Fruit fly (Drosophila melanogaster) whole organism, embryonic: Measurements from ENCODE around the gene CG9389.
A peak's percentile ranks its signal among the peaks of the same experiment; 100 is the strongest.

Experiments
- Atf-2 ChIP-seq: fragments of 200-800 bp; sonication (Bioruptor generic); optimal IDR thresholded peaks from 2 replicates; lab custom pipeline; 2016; ENCODE audit warnings: missing biosample characterization, missing genetic modification characterization
- Atf6 ChIP-seq: fragments of 200-800 bp; sonication (Bioruptor generic); IDR thresholded peaks from 2 replicates; pipeline ENCODE4 v1.3.6; 2022; ENCODE audit warnings: missing biosample characterization, missing genetic modification characterization
- B-H1 ChIP-seq: fragments of 200-800 bp; sonication (Bioruptor generic); IDR thresholded peaks from 3 replicates; pipeline ENCODE4 v1.3.6; 2022; ENCODE audit warnings: missing biosample characterization, missing genetic modification characterization
- Bgb ChIP-seq: fragments of 200-800 bp; sonication (Bioruptor generic); IDR thresholded peaks from 2 replicates; pipeline ENCODE4 v1.3.6; 2022; ENCODE audit warnings: missing biosample characterization, missing genetic modification characterization; ENCODE audit not compliant: partially characterized antibody
- CG10366 ChIP-seq: fragments of 200-800 bp; sonication (Bioruptor generic); IDR thresholded peaks from 2 replicates; pipeline ENCODE4 v1.3.6; 2022; ENCODE audit warnings: missing biosample characterization, missing genetic modification characterization
- CG10431 ChIP-seq: fragments of 200-800 bp; sonication (Bioruptor generic); optimal IDR thresholded peaks from 3 replicates; lab custom pipeline; 2018; ENCODE audit warnings: missing biosample characterization, mild to moderate bottlenecking, missing genetic modification characterization
- CG11695 ChIP-seq: fragments of 200-800 bp; sonication (Bioruptor generic); IDR thresholded peaks from 3 replicates; pipeline ENCODE4 v1.3.6; 2022; ENCODE audit warnings: missing biosample characterization, missing genetic modification characterization
- CG12071 ChIP-seq: fragments of 200-800 bp; sonication (Bioruptor generic); optimal IDR thresholded peaks from 3 replicates; lab custom pipeline; 2018; ENCODE audit warnings: missing biosample characterization, mild to moderate bottlenecking, missing genetic modification characterization
- CG12299 ChIP-seq: fragments of 200-800 bp; sonication (Bioruptor generic); optimal IDR thresholded peaks from 2 replicates; lab custom pipeline; 2018; ENCODE audit warnings: missing biosample characterization, mild to moderate bottlenecking, missing genetic modification characterization
- CG1233 ChIP-seq: fragments of 200-800 bp; sonication (Bioruptor generic); optimal IDR thresholded peaks from 4 replicates; lab custom pipeline; 2018; ENCODE audit warnings: missing biosample characterization, mild to moderate bottlenecking, missing genetic modification characterization
- CG13123 ChIP-seq: fragments of 200-800 bp; sonication (Bioruptor generic); optimal IDR thresholded peaks from 2 replicates; lab custom pipeline; 2016; ENCODE audit warnings: missing biosample characterization, missing genetic modification characterization
- CG13894 ChIP-seq: fragments of 200-800 bp; sonication (Bioruptor generic); optimal IDR thresholded peaks from 3 replicates; lab custom pipeline; 2018; ENCODE audit warnings: missing biosample characterization, mild to moderate bottlenecking, missing genetic modification characterization, moderate library complexity
- CG14014 ChIP-seq: fragments of 200-800 bp; sonication (Bioruptor generic); IDR thresholded peaks from 2 replicates; pipeline ENCODE4 v1.3.6; 2022; ENCODE audit warnings: missing biosample characterization, missing genetic modification characterization
- CG14050 ChIP-seq: fragments of 200-800 bp; sonication (Bioruptor generic); IDR thresholded peaks from 3 replicates; pipeline ENCODE4 v1.3.6; 2022; ENCODE audit warnings: missing biosample characterization, missing genetic modification characterization
- CG17568 ChIP-seq: fragments of 200-800 bp; sonication (Bioruptor generic); optimal IDR thresholded peaks from 2 replicates; lab custom pipeline; 2018; ENCODE audit warnings: missing biosample characterization, mild to moderate bottlenecking, missing genetic modification characterization, moderate library complexity
- CG17912 ChIP-seq: fragments of 200-800 bp; sonication (Bioruptor generic); optimal IDR thresholded peaks from 2 replicates; lab custom pipeline; 2018; ENCODE audit warnings: missing biosample characterization, mild to moderate bottlenecking, missing genetic modification characterization
- CG18619 ChIP-seq: fragments of 200-800 bp; sonication (Bioruptor generic); optimal IDR thresholded peaks from 3 replicates; lab custom pipeline; 2017; ENCODE audit warnings: missing biosample characterization, mild to moderate bottlenecking, missing genetic modification characterization
- CG2129 ChIP-seq: fragments of 200-800 bp; sonication (Bioruptor generic); IDR thresholded peaks from 2 replicates; pipeline ENCODE4 v1.3.6; 2022; ENCODE audit warnings: missing biosample characterization, missing genetic modification characterization; ENCODE audit not compliant: partially characterized antibody
- CG2678 ChIP-seq: fragments of 200-800 bp; sonication (Bioruptor generic); optimal IDR thresholded peaks from 3 replicates; lab custom pipeline; 2019; ENCODE audit warnings: missing biosample characterization, mild to moderate bottlenecking, missing genetic modification characterization, moderate library complexity
- CG31365 ChIP-seq: fragments of 200-800 bp; sonication (Bioruptor generic); optimal IDR thresholded peaks from 2 replicates; lab custom pipeline; 2018; ENCODE audit warnings: missing biosample characterization, mild to moderate bottlenecking, missing genetic modification characterization
- CG3726 ChIP-seq: fragments of 200-800 bp; sonication (Bioruptor generic); IDR thresholded peaks from 3 replicates; pipeline ENCODE4, ENCODE4 v1.3.6; 2022; ENCODE audit warnings: missing biosample characterization, missing genetic modification characterization
- CG4730 ChIP-seq: fragments of 200-800 bp; sonication (Bioruptor generic); IDR thresholded peaks from 2 replicates; pipeline ENCODE4 v1.3.6; 2022; ENCODE audit warnings: missing biosample characterization, missing genetic modification characterization
- CG6654 ChIP-seq: fragments of 200-800 bp; sonication (Bioruptor generic); optimal IDR thresholded peaks from 2 replicates; lab custom pipeline; 2017; ENCODE audit warnings: missing biosample characterization, mild to moderate bottlenecking, missing genetic modification characterization
- CG6854 ChIP-seq: fragments of 200-800 bp; sonication (Bioruptor generic); optimal IDR thresholded peaks from 3 replicates; lab custom pipeline; 2017; ENCODE audit warnings: missing biosample characterization, mild to moderate bottlenecking, missing genetic modification characterization
- CG8388 ChIP-seq: fragments of 200-800 bp; sonication (Bioruptor generic); optimal IDR thresholded peaks from 2 replicates; lab custom pipeline; 2019; ENCODE audit warnings: missing biosample characterization, mild to moderate bottlenecking, missing genetic modification characterization, moderate library complexity
- CG9215 ChIP-seq: fragments of 200-800 bp; sonication (Bioruptor generic); IDR thresholded peaks from 2 replicates; pipeline ENCODE4 v1.3.6; 2022; ENCODE audit warnings: missing biosample characterization, missing genetic modification characterization
- CG9727 ChIP-seq: fragments of 200-800 bp; sonication (Bioruptor generic); optimal IDR thresholded peaks from 3 replicates; lab custom pipeline; 2017; ENCODE audit warnings: missing biosample characterization, mild to moderate bottlenecking, missing genetic modification characterization
- Doc2 ChIP-seq: fragments of 200-800 bp; sonication (Bioruptor generic); IDR thresholded peaks from 2 replicates; pipeline ENCODE4 v1.3.6; 2022; ENCODE audit warnings: missing biosample characterization, missing genetic modification characterization
- E2f2 ChIP-seq: fragments of 200-800 bp; sonication (Bioruptor generic); IDR thresholded peaks from 2 replicates; pipeline ENCODE4 v1.3.6; 2022; ENCODE audit warnings: missing biosample characterization, missing genetic modification characterization
- HHEX ChIP-seq: fragments of 200-800 bp; sonication (Bioruptor generic); optimal IDR thresholded peaks from 3 replicates; lab custom pipeline; 2017; ENCODE audit warnings: missing biosample characterization, mild to moderate bottlenecking, missing genetic modification characterization, missing genetic modification reagents
- HmgZ ChIP-seq: fragments of 200-800 bp; sonication (Bioruptor generic); optimal IDR thresholded peaks from 2 replicates; lab custom pipeline; 2018; ENCODE audit warnings: missing biosample characterization, mild to moderate bottlenecking, missing genetic modification characterization
- Nf-YB ChIP-seq: fragments of 200-800 bp; sonication (Bioruptor generic); optimal IDR thresholded peaks from 3 replicates; lab custom pipeline; 2019; ENCODE audit warnings: missing biosample characterization, mild to moderate bottlenecking, missing genetic modification characterization, moderate library complexity
- Side ChIP-seq: fragments of 200-800 bp; sonication (Bioruptor generic); optimal IDR thresholded peaks from 2 replicates; lab custom pipeline; 2016; ENCODE audit warnings: missing biosample characterization, missing genetic modification characterization
- Sox100B ChIP-seq: fragments of 200-800 bp; sonication (Bioruptor generic); optimal IDR thresholded peaks from 3 replicates; lab custom pipeline; 2018; ENCODE audit warnings: missing biosample characterization, mild to moderate bottlenecking, missing genetic modification characterization
- Vsx1 ChIP-seq: fragments of 200-800 bp; sonication (Bioruptor generic); optimal IDR thresholded peaks from 2 replicates; lab custom pipeline; 2017; ENCODE audit warnings: missing biosample characterization, mild to moderate bottlenecking, missing genetic modification characterization, missing genetic modification reagents
- Xbp1 ChIP-seq: fragments of 200-800 bp; sonication (Bioruptor generic); optimal IDR thresholded peaks from 3 replicates; lab custom pipeline; 2016; ENCODE audit warnings: missing biosample characterization, mild to moderate bottlenecking, missing genetic modification characterization
- chm ChIP-seq: fragments of 200-800 bp; sonication (Bioruptor generic); IDR thresholded peaks from 2 replicates; pipeline ENCODE4 v1.3.6; 2022; ENCODE audit warnings: missing biosample characterization, missing genetic modification characterization
- fu2 ChIP-seq: fragments of 200-800 bp; sonication (Bioruptor generic); optimal IDR thresholded peaks from 2 replicates; lab custom pipeline; 2016; ENCODE audit warnings: missing biosample characterization, missing genetic modification characterization
- lola ChIP-seq, 3 experiments: fragments of >200 bp in 2 of 3; fragments of 200-800 bp in 1 of 3; sonication (Bioruptor generic) in 1 of 3; optimal IDR thresholded peaks; 2 replicates each; lab custom pipeline; 2017 to 2019; ENCODE audit warnings: missing biosample characterization in 3 of 3, missing genetic modification characterization in 3 of 3, mild to moderate bottlenecking in 1 of 3, moderate library complexity in 1 of 3
- pb ChIP-seq: fragments of 200-800 bp; sonication (Bioruptor generic); optimal IDR thresholded peaks from 3 replicates; lab custom pipeline; 2016; ENCODE audit warnings: missing biosample characterization, missing genetic modification characterization
- run ChIP-seq: fragments of 200-800 bp; sonication (Bioruptor generic); optimal IDR thresholded peaks from 3 replicates; lab custom pipeline; 2018; ENCODE audit warnings: missing biosample characterization, mild to moderate bottlenecking, missing genetic modification characterization
- schlank ChIP-seq: fragments of 200-800 bp; sonication (Bioruptor generic); optimal IDR thresholded peaks from 2 replicates; lab custom pipeline; 2018; ENCODE audit warnings: missing biosample characterization, mild to moderate bottlenecking, missing genetic modification characterization
- scrt ChIP-seq: fragments of 200-800 bp; sonication (Bioruptor generic); optimal IDR thresholded peaks from 2 replicates; lab custom pipeline; 2018; ENCODE audit warnings: missing biosample characterization, mild to moderate bottlenecking, missing genetic modification characterization, moderate library complexity
- sens ChIP-seq: fragments of 200-800 bp; sonication (Bioruptor generic); peaks from one replicate; lab custom pipeline; 2016; ENCODE audit warnings: missing biosample characterization, missing genetic modification characterization
- shn ChIP-seq: fragments of 200-800 bp; sonication (Bioruptor generic); optimal IDR thresholded peaks from 3 replicates; lab custom pipeline; 2016; ENCODE audit warnings: missing biosample characterization, missing genetic modification characterization
- sqz ChIP-seq: fragments of 200-800 bp; sonication (Bioruptor generic); optimal IDR thresholded peaks from 3 replicates; lab custom pipeline; 2018; ENCODE audit warnings: missing biosample characterization, mild to moderate bottlenecking, missing genetic modification characterization
- ssp ChIP-seq: fragments of 200-800 bp; sonication (Bioruptor generic); IDR thresholded peaks from 2 replicates; pipeline ENCODE4 v1.3.6; 2022; ENCODE audit warnings: missing biosample characterization, missing genetic modification characterization
- z ChIP-seq: fragments of 200-800 bp; sonication (Bioruptor generic); IDR thresholded peaks from 3 replicates; pipeline ENCODE4 v1.3.6; 2022; ENCODE audit warnings: missing biosample characterization, missing genetic modification characterization
- zfh2 ChIP-seq: fragments of 200-800 bp; sonication (Bioruptor generic); optimal IDR thresholded peaks from 2 replicates; lab custom pipeline; 2016; ENCODE audit warnings: missing biosample characterization, missing genetic modification characterization

CG9389 gene

DNA sequence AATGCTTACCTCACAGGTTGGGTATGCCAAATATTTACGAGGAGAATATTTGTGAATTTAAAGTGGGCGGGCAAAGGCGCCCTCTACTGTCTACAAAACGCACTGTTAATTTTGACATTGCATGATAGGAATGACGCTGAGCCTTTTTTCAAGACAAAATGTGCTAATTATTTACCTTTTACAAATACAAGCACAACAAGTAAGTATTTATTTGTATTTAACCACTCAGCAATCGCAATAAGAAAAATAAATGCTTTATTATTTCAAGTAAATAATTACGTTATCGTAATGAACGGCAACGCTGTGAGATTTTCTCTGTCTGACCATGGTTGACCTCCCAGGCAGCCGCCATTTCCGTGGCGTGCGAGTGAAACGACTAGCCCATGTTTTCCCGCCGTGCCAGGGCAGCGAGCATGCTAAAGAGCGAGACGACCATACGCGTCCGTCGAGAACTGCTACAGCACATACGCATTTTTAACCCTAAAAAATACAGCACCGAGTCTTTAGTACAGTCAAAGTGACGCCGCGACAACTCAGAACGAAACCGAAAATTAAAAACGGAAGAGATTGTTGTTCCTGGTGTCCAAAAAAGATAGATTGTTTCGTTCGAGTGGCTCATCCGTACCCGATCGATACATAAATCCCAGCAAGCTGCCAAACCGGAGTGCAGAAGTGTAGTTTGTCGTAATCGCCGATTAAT, 15.4 kb upstream of the CG9389 start, which contains the start of the genes CG12974 and pzg (continued):
- TF ChIP-seq CG12071 (GFP tag; lab: Kevin White, UChicago) (peak; percentile 41), shn (peak; percentile 86), Nf-YB (GFP tag; lab: Kevin White, UChicago) (peak; percentile 66), Side (GFP tag; lab: Kevin White, UChicago) (peak; percentile 48), CG3726 (GFP tag; lab: Robert Waterston, UW) (peak; percentile 61; the same call in 1 of the 3 replicates), B-H1 (peak; percentile 79), pb (GFP tag; lab: Kevin White, UChicago) (peak; percentile 39), CG13123 (peak; percentile 15), ssp (GFP tag; lab: Robert Waterston, UW) (peak; percentile 86), z (GFP tag; lab: Robert Waterston, UW) (no peak), CG10431 (GFP tag; lab: Kevin White, UChicago) (peak; percentile 63), sens (peak; percentile 82), CG17568 (no peak), CG12299 (tag; lab: Kevin White, UChicago) (peak; percentile 20), CG4730 (GFP tag; lab: Robert Waterston, UW) (peak; percentile 61), CG2678 (peak; percentile 70), CG18619 (GFP tag; lab: Kevin White, UChicago) (peak; percentile 82), CG17912 (GFP tag; lab: Kevin White, UChicago) (peak; percentile 75), CG8388 (GFP tag; lab: Kevin White, UChicago) (peak; percentile 3), CG31365 (no peak), fu2 (GFP tag; lab: Kevin White, UChicago) (peak; percentile 79), CG14050 (GFP tag; lab: Robert Waterston, UW) (peak; percentile 56), Doc2 (peak; percentile 79), scrt (GFP tag; lab: Kevin White, UChicago) (peak; percentile 45), Atf6 (GFP tag; lab: Robert Waterston, UW) (peak; percentile 82), lola (GFP tag; optimal IDR thresholded peaks at IDR 0.05; lab: Kevin White, UChicago) (peak in 1 of 3 experiments; percentile 94), CG9727 (peak; percentile 92), CG6854 (GFP tag; lab: Kevin White, UChicago) (peak; percentile 1), CG10366 (GFP tag; lab: Robert Waterston, UW) (peak; percentile 84), sqz (GFP tag; lab: Kevin White, UChicago) (peak; percentile 72), schlank (tag; lab: Kevin White, UChicago) (peak; percentile 7), HHEX (peak; percentile 44), zfh2 (peak; percentile 81), CG11695 (GFP tag; lab: Robert Waterston, UW) (peak; percentile 34; the same call in 1 of the 3 replicates), CG9215 (GFP tag; lab: Robert Waterston, UW) (peak; percentile 84), CG6654 (GFP tag; lab: Kevin White, UChicago) (peak; percentile 35), Atf-2 (GFP tag; lab: Kevin White, UChicago) (peak; percentile 51), Xbp1 (GFP tag; lab: Kevin White, UChicago) (peak; percentile 91), E2f2 (GFP tag; lab: Robert Waterston, UW) (peak; percentile 94), CG2129 (GFP tag; lab: Robert Waterston, UW) (no peak), run (no peak), CG14014 (0 out of 2 replicates have a peak, but pooled peaks have one; percentile 55), CG13894 (tag; lab: Kevin White, UChicago) (peak; percentile 60), chm (peak; percentile 84), CG1233 (GFP tag; lab: Kevin White, UChicago) (peak; percentile 74), HmgZ (tag; lab: Kevin White, UChicago) (peak; percentile 85), Bgb (GFP tag; lab: Robert Waterston, UW) (peak; percentile 74; the same call in 1 of the 2 replicates), Vsx1 (GFP tag; lab: Kevin White, UChicago) (peak; percentile 61), Sox100B (peak; percentile 59)
